Fruit fly (Drosophila melanogaster) S2 (cell line): ENCODE data around the gene uncNacbeta.

Source experiments
- CG8478 ChIP-seq: fragments of >200 bp; optimal IDR thresholded peaks from 2 replicates; lab custom pipeline; 2018
- CTCF ChIP-seq, 2 experiments: fragments of >200 bp; optimal IDR thresholded peaks; 2 replicates each; lab custom pipeline; 2018

DNA sequence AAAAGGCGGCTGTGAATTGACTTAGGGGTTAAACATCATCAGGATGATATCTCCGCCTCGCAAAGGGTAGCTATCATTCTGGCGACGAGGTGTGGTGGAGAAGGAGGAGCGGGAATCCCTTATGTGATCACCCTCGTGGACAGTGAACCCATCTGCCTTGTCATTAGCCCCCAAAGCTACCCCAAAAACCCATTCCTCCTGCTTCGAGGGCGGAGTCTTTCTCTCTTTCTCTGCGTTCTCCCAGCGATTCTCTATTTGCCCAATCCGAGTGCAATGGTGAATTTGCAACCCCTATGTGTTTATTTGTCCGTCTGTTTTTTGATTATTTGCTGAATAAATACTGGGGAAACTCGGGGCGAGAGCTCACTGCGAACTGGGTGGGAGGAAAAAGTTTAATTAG lies 21.6 kb upstream of the uncNacbeta start:
- no peak for TF ChIP-seq CG8478 (lab: Kevin White, UChicago)
- no peak for TF ChIP-seq CTCF (optimal IDR thresholded peaks at IDR 0.05; lab: Kevin White, UChicago)
